Fruit fly (Drosophila melanogaster) Kc167 (cell line): ENCODE measurements around the gene Acph-1.

Source experiments
- h ChIP-seq: fragments of >200 bp; optimal IDR thresholded peaks from 3 replicates; lab custom pipeline; 2018; ENCODE audit warnings: missing external identifiers
- insv ChIP-seq: fragments of >200 bp; optimal IDR thresholded peaks from 3 replicates; lab custom pipeline; 2018; ENCODE audit warnings: missing external identifiers

- TF ChIP-seq h (lab: Kevin White, UChicago): no peak
- no peak for TF ChIP-seq insv (lab: Kevin White, UChicago)
Measured at dm6 chr3R:30004648-30005047, 11.4 kb upstream of the Acph-1 start, which contains the start of the genes Nlp and Nph.
